Fruit fly (Drosophila melanogaster) whole organism, embryonic: ENCODE data around the gene tai.

Experiments used
- Adf1 ChIP-seq: fragments of 200-800 bp; sonication (Bioruptor generic); IDR thresholded peaks from 2 replicates; pipeline ENCODE4 v1.3.6; 2022; ENCODE audit warnings: missing biosample characterization, missing genetic modification characterization
- Blimp-1 ChIP-seq: fragments of 200-800 bp; sonication (Bioruptor generic); optimal IDR thresholded peaks from 3 replicates; lab custom pipeline; 2018; ENCODE audit warnings: missing biosample characterization, missing genetic modification characterization, mild to moderate bottlenecking, moderate library complexity, missing genetic modification reagents
- CG12299 ChIP-seq: fragments of 200-800 bp; sonication (Bioruptor generic); optimal IDR thresholded peaks from 2 replicates; lab custom pipeline; 2018; ENCODE audit warnings: missing biosample characterization, mild to moderate bottlenecking, missing genetic modification characterization
- CG12769 ChIP-seq: fragments of 200-800 bp; sonication (Bioruptor generic); optimal IDR thresholded peaks from 2 replicates; lab custom pipeline; 2019; ENCODE audit warnings: missing biosample characterization, mild to moderate bottlenecking, missing genetic modification characterization, moderate library complexity
- CG15514 ChIP-seq: fragments of 200-800 bp; sonication (Bioruptor generic); optimal IDR thresholded peaks from 3 replicates; lab custom pipeline; 2017; ENCODE audit warnings: missing biosample characterization, missing genetic modification characterization, mild to moderate bottlenecking, moderate library complexity, missing genetic modification reagents
- CG16813 ChIP-seq: fragments of 200-800 bp; sonication (Bioruptor generic); IDR thresholded peaks from 3 replicates; pipeline ENCODE4 v1.3.6; 2022; ENCODE audit warnings: missing biosample characterization, missing genetic modification characterization; ENCODE audit not compliant: partially characterized antibody
- CG16863 ChIP-seq: fragments of 200-800 bp; sonication (Bioruptor generic); optimal IDR thresholded peaks from 3 replicates; lab custom pipeline; 2016; ENCODE audit warnings: missing biosample characterization, missing genetic modification characterization
- CG1832 ChIP-seq: fragments of 200-800 bp; sonication (Bioruptor generic); optimal IDR thresholded peaks from 2 replicates; lab custom pipeline; 2017; ENCODE audit warnings: missing biosample characterization, mild to moderate bottlenecking, missing genetic modification characterization, inconsistent platforms
- CG2116 ChIP-seq: fragments of 200-800 bp; sonication (Bioruptor generic); optimal IDR thresholded peaks from 3 replicates; lab custom pipeline; 2018; ENCODE audit warnings: missing biosample characterization, mild to moderate bottlenecking, missing genetic modification characterization
- CG2129 ChIP-seq: fragments of 200-800 bp; sonication (Bioruptor generic); IDR thresholded peaks from 2 replicates; pipeline ENCODE4 v1.3.6; 2022; ENCODE audit warnings: missing biosample characterization, missing genetic modification characterization; ENCODE audit not compliant: partially characterized antibody
- CG2202 ChIP-seq: fragments of 200-800 bp; sonication (Bioruptor generic); optimal IDR thresholded peaks from 2 replicates; lab custom pipeline; 2018; ENCODE audit warnings: missing biosample characterization, mild to moderate bottlenecking, missing genetic modification characterization
- CG31224 ChIP-seq: fragments of 200-800 bp; sonication (Bioruptor generic); IDR thresholded peaks from 2 replicates; pipeline ENCODE4 v1.3.6; 2022; ENCODE audit warnings: missing biosample characterization, missing genetic modification characterization
- CG31365 ChIP-seq: fragments of 200-800 bp; sonication (Bioruptor generic); optimal IDR thresholded peaks from 2 replicates; lab custom pipeline; 2018; ENCODE audit warnings: missing biosample characterization, mild to moderate bottlenecking, missing genetic modification characterization
- CG32767 ChIP-seq: fragments of 200-800 bp; sonication (Bioruptor generic); IDR thresholded peaks from 2 replicates; pipeline ENCODE4 v1.3.6; 2022; ENCODE audit warnings: missing biosample characterization, missing genetic modification characterization
- CG33557 ChIP-seq: fragments of 200-800 bp; sonication (Bioruptor generic); optimal IDR thresholded peaks from 2 replicates; lab custom pipeline; 2019; ENCODE audit warnings: missing biosample characterization, mild to moderate bottlenecking, missing genetic modification characterization, moderate library complexity
- CG4282 ChIP-seq: fragments of 200-800 bp; sonication (Bioruptor generic); optimal IDR thresholded peaks from 2 replicates; lab custom pipeline; 2016; ENCODE audit warnings: missing biosample characterization, missing genetic modification characterization
- CG4707 ChIP-seq: fragments of 200-800 bp; sonication (Bioruptor generic); optimal IDR thresholded peaks from 2 replicates; lab custom pipeline; 2018; ENCODE audit warnings: missing biosample characterization, mild to moderate bottlenecking, missing genetic modification characterization, moderate library complexity
- CG6175 ChIP-seq: fragments of 200-800 bp; sonication (Bioruptor generic); IDR thresholded peaks from 3 replicates; pipeline ENCODE4 v1.3.6; 2022; ENCODE audit warnings: missing biosample characterization, missing genetic modification characterization
- CG6254 ChIP-seq: fragments of 200-800 bp; sonication (Bioruptor generic); optimal IDR thresholded peaks from 3 replicates; lab custom pipeline; 2017; ENCODE audit warnings: mild to moderate bottlenecking, missing biosample characterization, missing genetic modification reagents, missing genetic modification characterization
- CG6272 ChIP-seq: fragments of 200-800 bp; sonication (Bioruptor generic); IDR thresholded peaks from 2 replicates; pipeline ENCODE4 v1.3.6; 2022; ENCODE audit warnings: missing biosample characterization, missing genetic modification characterization
- CG7271 ChIP-seq: fragments of 200-800 bp; sonication (Bioruptor generic); optimal IDR thresholded peaks from 2 replicates; lab custom pipeline; 2018; ENCODE audit warnings: missing biosample characterization, mild to moderate bottlenecking, missing genetic modification characterization, moderate library complexity
- CG8765 ChIP-seq: fragments of 200-800 bp; sonication (Bioruptor generic); IDR thresholded peaks from 2 replicates; pipeline ENCODE4 v1.3.6; 2022; ENCODE audit warnings: missing biosample characterization, missing genetic modification characterization
- CG9932 ChIP-seq: fragments of 200-800 bp; sonication (Bioruptor generic); IDR thresholded peaks from 2 replicates; pipeline ENCODE4 v1.3.6; 2022; ENCODE audit warnings: missing biosample characterization, missing genetic modification characterization
- CrebB ChIP-seq: fragments of 200-800 bp; sonication (Bioruptor generic); optimal IDR thresholded peaks from 3 replicates; lab custom pipeline; 2018; ENCODE audit warnings: missing biosample characterization, mild to moderate bottlenecking, missing genetic modification characterization
- Doc3 ChIP-seq: fragments of 200-800 bp; sonication (Bioruptor generic); IDR thresholded peaks from 3 replicates; pipeline ENCODE4 v1.3.6; 2022; ENCODE audit warnings: missing biosample characterization, missing genetic modification characterization; ENCODE audit not compliant: partially characterized antibody
- Drgx ChIP-seq: fragments of 200-800 bp; sonication (Bioruptor generic); IDR thresholded peaks from 2 replicates; pipeline ENCODE4 v1.3.6; 2022; ENCODE audit warnings: missing biosample characterization, missing genetic modification characterization
- Fer3 ChIP-seq: fragments of 200-800 bp; sonication (Bioruptor generic); optimal IDR thresholded peaks from 2 replicates; lab custom pipeline; 2018; ENCODE audit warnings: missing biosample characterization, mild to moderate bottlenecking, missing genetic modification characterization, moderate library complexity
- HLH4C ChIP-seq: fragments of 200-800 bp; sonication (Bioruptor generic); IDR thresholded peaks from 3 replicates; pipeline ENCODE4 v1.3.6; 2022; ENCODE audit warnings: missing biosample characterization, missing genetic modification characterization; ENCODE audit not compliant: partially characterized antibody
- HmgD ChIP-seq: fragments of 200-800 bp; sonication (Bioruptor generic); optimal IDR thresholded peaks from 3 replicates; lab custom pipeline; 2016; ENCODE audit warnings: missing biosample characterization, missing genetic modification characterization
- Jarid2 ChIP-seq: fragments of 200-800 bp; sonication (Bioruptor generic); optimal IDR thresholded peaks from 3 replicates; lab custom pipeline; 2017; ENCODE audit warnings: mild to moderate bottlenecking, missing biosample characterization, missing genetic modification reagents, missing genetic modification characterization
- Mad ChIP-seq: fragments of 200-800 bp; sonication (Bioruptor generic); optimal IDR thresholded peaks from 2 replicates; lab custom pipeline; 2016; ENCODE audit warnings: missing biosample characterization, missing genetic modification characterization
- Med ChIP-seq: fragments of 200-800 bp; sonication (Bioruptor generic); peaks from one replicate; lab custom pipeline; 2016; ENCODE audit warnings: missing biosample characterization, missing genetic modification characterization, mild to moderate bottlenecking, inconsistent platforms, moderate library complexity
- Nf-YB ChIP-seq: fragments of 200-800 bp; sonication (Bioruptor generic); optimal IDR thresholded peaks from 3 replicates; lab custom pipeline; 2019; ENCODE audit warnings: missing biosample characterization, mild to moderate bottlenecking, missing genetic modification characterization, moderate library complexity
- TFAM ChIP-seq: fragments of 200-800 bp; sonication (Bioruptor generic); optimal IDR thresholded peaks from 2 replicates; lab custom pipeline; 2017; ENCODE audit warnings: missing biosample characterization, missing genetic modification characterization, inconsistent platforms
- Xrp1 ChIP-seq: fragments of 200-800 bp; sonication (Bioruptor generic); IDR thresholded peaks from 2 replicates; pipeline ENCODE4 v1.3.6; 2022; ENCODE audit warnings: missing biosample characterization, missing genetic modification characterization
- bsh ChIP-seq, 2 experiments: fragments of 200-800 bp; sonication (Bioruptor generic); optimal IDR thresholded peaks; 2 replicates each; lab custom pipeline; 2017 to 2018; ENCODE audit warnings: mild to moderate bottlenecking in 2 of 2, missing biosample characterization in 2 of 2, missing genetic modification characterization in 2 of 2, moderate library complexity in 1 of 2
- dpn ChIP-seq, 2 experiments: fragments of 200-800 bp; sonication (Bioruptor generic); optimal IDR thresholded peaks; 3 replicates each; lab custom pipeline; 2016; ENCODE audit warnings: missing biosample characterization in 2 of 2, missing genetic modification characterization in 2 of 2
- exex ChIP-seq: fragments of 200-800 bp; sonication (Bioruptor generic); optimal IDR thresholded peaks from 4 replicates; lab custom pipeline; 2018; ENCODE audit warnings: missing biosample characterization, mild to moderate bottlenecking, missing genetic modification characterization, moderate library complexity
- fd64A ChIP-seq: fragments of 200-800 bp; sonication (Bioruptor generic); optimal IDR thresholded peaks from 3 replicates; lab custom pipeline; 2018; ENCODE audit warnings: missing biosample characterization, mild to moderate bottlenecking, missing genetic modification characterization
- grau ChIP-seq: fragments of 200-800 bp; optimal IDR thresholded peaks from 3 replicates; lab custom pipeline; 2019; ENCODE audit warnings: missing biosample characterization, mild to moderate bottlenecking, missing genetic modification characterization, moderate library complexity
- psq ChIP-seq: fragments of 200-800 bp; sonication (Bioruptor generic); optimal IDR thresholded peaks from 2 replicates; lab custom pipeline; 2017; ENCODE audit warnings: missing biosample characterization, missing genetic modification characterization
- pum ChIP-seq: fragments of 200-800 bp; sonication (Bioruptor generic); optimal IDR thresholded peaks from 2 replicates; lab custom pipeline; 2016; ENCODE audit warnings: missing biosample characterization, missing genetic modification characterization
- schlank ChIP-seq: fragments of 200-800 bp; sonication (Bioruptor generic); optimal IDR thresholded peaks from 2 replicates; lab custom pipeline; 2018; ENCODE audit warnings: missing biosample characterization, mild to moderate bottlenecking, missing genetic modification characterization
- sd ChIP-seq: fragments of 200-800 bp; sonication (Bioruptor generic); optimal IDR thresholded peaks from 3 replicates; lab custom pipeline; 2018; ENCODE audit warnings: missing biosample characterization, mild to moderate bottlenecking, missing genetic modification characterization, moderate library complexity
- sisA ChIP-seq: fragments of 200-800 bp; sonication (Bioruptor generic); IDR thresholded peaks from 2 replicates; pipeline ENCODE4 v1.3.6; 2022; ENCODE audit warnings: missing biosample characterization, missing genetic modification characterization
- sob ChIP-seq: fragments of 200-800 bp; sonication (Bioruptor generic); IDR thresholded peaks from 2 replicates; pipeline ENCODE4 v1.3.6; 2022; ENCODE audit warnings: missing biosample characterization, missing genetic modification characterization
- sr ChIP-seq: fragments of 200-800 bp; sonication (Bioruptor generic); IDR thresholded peaks from 3 replicates; pipeline ENCODE4 v1.3.6; 2022; ENCODE audit warnings: missing biosample characterization, missing genetic modification characterization
- tgo ChIP-seq: fragments of 200-800 bp; sonication (Bioruptor generic); IDR thresholded peaks from 3 replicates; pipeline ENCODE4 v1.3.6; 2022; ENCODE audit warnings: missing biosample characterization, missing genetic modification characterization
- vnd ChIP-seq: fragments of 200-800 bp; sonication (Bioruptor generic); IDR thresholded peaks from 3 replicates; pipeline ENCODE4 v1.3.6; 2022; ENCODE audit warnings: missing biosample characterization, missing genetic modification characterization; ENCODE audit not compliant: partially characterized antibody
- yki ChIP-seq: fragments of >200 bp; optimal IDR thresholded peaks from 3 replicates; lab custom pipeline; 2018
- z ChIP-seq: fragments of 200-800 bp; sonication (Bioruptor generic); IDR thresholded peaks from 3 replicates; pipeline ENCODE4 v1.3.6; 2022; ENCODE audit warnings: missing biosample characterization, missing genetic modification characterization

The tai gene

DNA sequence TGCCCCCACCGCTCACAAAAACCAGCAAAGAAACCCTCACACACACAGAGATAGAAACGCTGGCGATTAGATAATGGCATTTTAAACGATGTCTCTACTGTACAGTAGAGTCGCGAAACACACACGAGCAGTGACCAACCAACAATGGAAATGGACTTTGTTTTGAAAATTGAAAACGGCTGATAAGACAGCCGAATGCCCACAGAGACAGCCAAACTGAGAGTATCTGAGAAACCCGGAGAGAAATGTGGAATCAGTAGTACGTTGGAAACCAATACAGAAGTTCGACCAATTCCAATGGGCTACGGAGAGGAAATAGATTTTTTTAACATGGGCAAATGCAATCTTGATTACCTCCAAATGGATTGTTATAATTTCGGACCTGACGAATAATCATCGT is 12.7 kb downstream of the tai start (continued):
- TF ChIP-seq fd64A (GFP tag; lab: Kevin White, UChicago) (no peak), CG6175 (GFP tag; lab: Robert Waterston, UW) (no peak), HmgD (GFP tag; lab: Kevin White, UChicago) (no peak), CG2116 (GFP tag; lab: Kevin White, UChicago) (no peak), sob (GFP tag; lab: Robert Waterston, UW) (peak; percentile 25; the same call in 1 of the 2 replicates), Xrp1 (GFP tag; lab: Robert Waterston, UW) (no peak), yki (lab: Kevin White, UChicago) (no peak), CG15514 (GFP tag; lab: Kevin White, UChicago) (no peak), dpn (GFP tag; optimal IDR thresholded peaks at IDR 0.05; lab: Kevin White, UChicago) (no peak), Adf1 (peak; percentile 38; the same call in 1 of the 2 replicates), CG12769 (tag; lab: Kevin White, UChicago) (peak; percentile 35), vnd (GFP tag; lab: Robert Waterston, UW) (no peak), CG33557 (GFP tag; lab: Kevin White, UChicago) (no peak), sd (peak; percentile 71), CG7271 (no peak), pum (GFP tag; lab: Kevin White, UChicago) (no peak), CG1832 (GFP tag; lab: Kevin White, UChicago) (no peak), CG4707 (GFP tag; lab: Kevin White, UChicago) (no peak), Mad (GFP tag; lab: Kevin White, UChicago) (no peak), CG2202 (tag; lab: Kevin White, UChicago) (no peak), sisA (GFP tag; lab: Robert Waterston, UW) (no peak), CG6272 (no peak), schlank (tag; lab: Kevin White, UChicago) (no peak), CG6254 (GFP tag; lab: Kevin White, UChicago) (peak; percentile 21), CG9932 (GFP tag; lab: Robert Waterston, UW) (no peak), CG2129 (GFP tag; lab: Robert Waterston, UW) (no peak), CG16813 (GFP tag; lab: Robert Waterston, UW) (no peak), Drgx (GFP tag; lab: Robert Waterston, UW) (no peak), CG4282 (no peak), CG8765 (GFP tag; lab: Robert Waterston, UW) (no peak), Jarid2 (peak; percentile 10), exex (tag; lab: Kevin White, UChicago) (peak; percentile 97), Blimp-1 (GFP tag; lab: Kevin White, UChicago) (no peak), CG16863 (GFP tag; lab: Kevin White, UChicago) (no peak), Med (GFP tag; lab: Kevin White, UChicago) (peak; percentile 62), Doc3 (GFP tag; lab: Robert Waterston, UW) (no peak), CG31365 (tag; lab: Kevin White, UChicago) (no peak), grau (tag; lab: Kevin White, UChicago) (peak; percentile 94), CG12299 (tag; lab: Kevin White, UChicago) (no peak), sr (GFP tag; lab: Robert Waterston, UW) (no peak), tgo (GFP tag; lab: Robert Waterston, UW) (no peak), Nf-YB (no peak), CrebB (tag; lab: Kevin White, UChicago) (peak; percentile 35), psq (GFP tag; lab: Kevin White, UChicago) (no peak), HLH4C (no peak), CG32767 (GFP tag; lab: Robert Waterston, UW) (no peak), TFAM (GFP tag; lab: Kevin White, UChicago) (no peak), CG31224 (GFP tag; lab: Robert Waterston, UW) (no peak), Fer3 (no peak), bsh (GFP tag; optimal IDR thresholded peaks at IDR 0.05; lab: Kevin White, UChicago) (no peak), z (no peak)
